Worm (Caenorhabditis elegans) whole organism, L1 larva: ENCODE data around the gene C24H11.1.
A peak's percentile ranks its signal among the peaks of the same experiment; 100 is the strongest.

Experiments
- nhr-28 ChIP-seq: fragments of 150-350 bp; optimal IDR thresholded peaks from 2 replicates; lab custom pipeline; 2014; ENCODE audit warnings: missing biosample characterization, missing genetic modification characterization
- nhr-76 ChIP-seq: sonication (generic microtip); optimal IDR thresholded peaks from 2 replicates; lab custom pipeline; 2017; ENCODE audit warnings: missing biosample characterization, missing genetic modification characterization
- pqm-1 ChIP-seq: sonication (generic microtip); optimal IDR thresholded peaks from 3 replicates; lab custom pipeline; 2017; ENCODE audit warnings: missing biosample characterization, missing genetic modification characterization
- skn-1 ChIP-seq: fragments of 150-350 bp; optimal IDR thresholded peaks from 2 replicates; lab custom pipeline; 2014; ENCODE audit warnings: missing biosample characterization, missing genetic modification characterization

- TF ChIP-seq nhr-76 (tag; lab: Kevin White, UChicago) (no peak), nhr-28 (tag; lab: Kevin White, UChicago) (no peak), skn-1 (tag; lab: Kevin White, UChicago) (peak; percentile 78), pqm-1 (tag; lab: Kevin White, UChicago) (no peak)
These were observed 40.8 kb upstream of the C24H11.1 start, which contains the start of gene mrt-2 for ce11 chrIII:11746718-11747117.
